Fruit fly (Drosophila melanogaster) whole organism, prepupa: Measurements from ENCODE around the gene S6kII.

ENCODE experiments used
- Blimp-1 ChIP-seq: fragments of 200-800 bp; sonication (Bioruptor generic); optimal IDR thresholded peaks from 3 replicates; lab custom pipeline; 2017; ENCODE audit warnings: missing biosample characterization, missing genetic modification characterization, mild to moderate bottlenecking, moderate library complexity, missing genetic modification reagents
- CG10669 ChIP-seq: fragments of 200-800 bp; sonication (Bioruptor generic); optimal IDR thresholded peaks from 3 replicates; lab custom pipeline; 2018; ENCODE audit warnings: missing biosample characterization, mild to moderate bottlenecking, missing genetic modification characterization, moderate library complexity
- CG11294 ChIP-seq: fragments of 200-800 bp; sonication (Bioruptor generic); IDR thresholded peaks from 2 replicates; pipeline ENCODE4 v1.3.6; 2022; ENCODE audit warnings: missing biosample characterization, missing genetic modification characterization
- CG11762 ChIP-seq: fragments of 200-800 bp; sonication (Bioruptor generic); optimal IDR thresholded peaks from 3 replicates; lab custom pipeline; 2016; ENCODE audit warnings: missing biosample characterization, missing genetic modification characterization; ENCODE audit not compliant: insufficient read depth
- CG15336 ChIP-seq: fragments of 200-800 bp; sonication (Bioruptor generic); IDR thresholded peaks from 2 replicates; pipeline ENCODE4 v1.3.6; 2022; ENCODE audit warnings: missing biosample characterization, missing genetic modification characterization
- CG1621 ChIP-seq: fragments of 200-800 bp; sonication (Bioruptor generic); optimal IDR thresholded peaks from 3 replicates; lab custom pipeline; 2018; ENCODE audit warnings: missing biosample characterization, mild to moderate bottlenecking, missing genetic modification characterization
- CG3919 ChIP-seq: fragments of 200-800 bp; sonication (Bioruptor generic); optimal IDR thresholded peaks from 3 replicates; lab custom pipeline; 2016; ENCODE audit warnings: missing biosample characterization, missing genetic modification characterization
- CG6792 ChIP-seq: fragments of 200-800 bp; sonication (Bioruptor generic); optimal IDR thresholded peaks from 3 replicates; lab custom pipeline; 2016; ENCODE audit warnings: missing biosample characterization, missing genetic modification characterization
- CG6808 ChIP-seq: fragments of 200-800 bp; sonication (Bioruptor generic); optimal IDR thresholded peaks from 3 replicates; lab custom pipeline; 2017; ENCODE audit warnings: missing biosample characterization, missing genetic modification characterization, mild to moderate bottlenecking, moderate library complexity, missing genetic modification reagents
- CG7368 ChIP-seq: fragments of 200-800 bp; sonication (Bioruptor generic); optimal IDR thresholded peaks from 3 replicates; lab custom pipeline; 2016; ENCODE audit warnings: missing biosample characterization, missing genetic modification characterization
- Eip78C ChIP-seq: fragments of 200-800 bp; sonication (Bioruptor generic); peaks from one replicate; lab custom pipeline; 2016; ENCODE audit warnings: missing biosample characterization, missing genetic modification characterization
- Ets21C ChIP-seq: fragments of 200-800 bp; sonication (Bioruptor generic); optimal IDR thresholded peaks from 3 replicates; lab custom pipeline; 2016; ENCODE audit warnings: missing biosample characterization, missing genetic modification characterization
- Gug ChIP-seq: fragments of 200-800 bp; sonication (Bioruptor generic); IDR thresholded peaks from 2 replicates; pipeline ENCODE4 v1.3.6; 2022; ENCODE audit warnings: missing biosample characterization, missing genetic modification characterization
- OdsH ChIP-seq: fragments of 200-800 bp; sonication (Bioruptor generic); optimal IDR thresholded peaks from 3 replicates; lab custom pipeline; 2016; ENCODE audit warnings: missing biosample characterization, missing genetic modification characterization
- Smox ChIP-seq: fragments of 200-800 bp; sonication (Bioruptor generic); optimal IDR thresholded peaks from 3 replicates; lab custom pipeline; 2016; ENCODE audit warnings: missing biosample characterization, missing genetic modification characterization
- Sox15 ChIP-seq: fragments of 200-800 bp; sonication (Bioruptor generic); optimal IDR thresholded peaks from 3 replicates; lab custom pipeline; 2016; ENCODE audit warnings: missing biosample characterization, missing genetic modification characterization
- achi ChIP-seq: fragments of 200-800 bp; sonication (Bioruptor generic); optimal IDR thresholded peaks from 3 replicates; lab custom pipeline; 2016; ENCODE audit warnings: missing biosample characterization, missing genetic modification characterization
- dsx ChIP-seq: fragments of 200-800 bp; optimal IDR thresholded peaks from 3 replicates; lab custom pipeline; 2019; ENCODE audit warnings: missing biosample characterization, mild to moderate bottlenecking, missing genetic modification characterization, moderate library complexity; ENCODE audit not compliant: poor library complexity, severe bottlenecking
- fd85E ChIP-seq: fragments of 200-800 bp; sonication (Bioruptor generic); optimal IDR thresholded peaks from 3 replicates; lab custom pipeline; 2016; ENCODE audit warnings: missing biosample characterization, missing genetic modification characterization
- lz ChIP-seq: fragments of 200-800 bp; sonication (Bioruptor generic); optimal IDR thresholded peaks from 3 replicates; lab custom pipeline; 2016; ENCODE audit warnings: missing biosample characterization, missing genetic modification characterization
- net ChIP-seq: fragments of 200-800 bp; sonication (Bioruptor generic); optimal IDR thresholded peaks from 3 replicates; lab custom pipeline; 2016; ENCODE audit warnings: missing biosample characterization, missing genetic modification characterization
- salr ChIP-seq, 2 experiments: fragments of 200-800 bp; sonication (Bioruptor generic); optimal IDR thresholded peaks; 3 replicates each; lab custom pipeline; 2016 to 2018; ENCODE audit warnings: missing biosample characterization in 2 of 2, missing genetic modification characterization in 2 of 2, mild to moderate bottlenecking in 1 of 2
- spab ChIP-seq: fragments of 200-800 bp; sonication (Bioruptor generic); optimal IDR thresholded peaks from 2 replicates; lab custom pipeline; 2017; ENCODE audit warnings: missing biosample characterization, mild to moderate bottlenecking, missing genetic modification characterization, missing genetic modification reagents
- ss ChIP-seq, 2 experiments: fragments of 200-800 bp; sonication (Bioruptor generic); optimal IDR thresholded peaks; 2 replicates in 1 of 2; 3 replicates in 1 of 2; lab custom pipeline; 2017 to 2018; ENCODE audit warnings: mild to moderate bottlenecking in 2 of 2, missing biosample characterization in 2 of 2, missing genetic modification characterization in 2 of 2, moderate library complexity in 1 of 2
- topi ChIP-seq: fragments of 200-800 bp; sonication (Bioruptor generic); optimal IDR thresholded peaks from 3 replicates; lab custom pipeline; 2016; ENCODE audit warnings: missing biosample characterization, missing genetic modification characterization
- vri ChIP-seq: fragments of 200-800 bp; sonication (Bioruptor generic); optimal IDR thresholded peaks from 3 replicates; lab custom pipeline; 2016; ENCODE audit warnings: missing biosample characterization, mild to moderate bottlenecking, missing genetic modification characterization

Gene S6kII

dm6 chrX:22574362-22574761 lies 44.6 kb downstream of the S6kII start:
- TF ChIP-seq CG3919 (GFP tag; lab: Kevin White, UChicago) (no peak), Gug (GFP tag; lab: Robert Waterston, UW) (no peak), fd85E (GFP tag; lab: Kevin White, UChicago) (no peak), spab (GFP tag; lab: Kevin White, UChicago) (no peak), CG10669 (no peak), Sox15 (no peak), lz (GFP tag; lab: Kevin White, UChicago) (no peak), topi (GFP tag; lab: Kevin White, UChicago) (no peak), Smox (no peak), Eip78C (GFP tag; lab: Kevin White, UChicago) (no peak), CG1621 (tag; lab: Kevin White, UChicago) (no peak), CG11762 (no peak), CG6792 (GFP tag; lab: Kevin White, UChicago) (no peak), CG11294 (no peak), CG6808 (GFP tag; lab: Kevin White, UChicago) (no peak), vri (no peak), OdsH (no peak)

- TF ChIP-seq net (GFP tag; lab: Kevin White, UChicago) (no peak), achi (GFP tag; lab: Kevin White, UChicago) (no peak), salr (GFP tag; optimal IDR thresholded peaks at IDR 0.05; lab: Kevin White, UChicago) (no peak), Blimp-1 (GFP tag; lab: Kevin White, UChicago) (no peak), dsx (GFP tag; lab: Kevin White, UChicago) (no peak), CG7368 (no peak)
These were observed 45.3 kb downstream of the S6kII start for dm6 chrX:22575082-22575481.

dm6 chrX:22582909-22583308 lies 53.1 kb downstream of the S6kII start:
- no peak for TF ChIP-seq CG15336 (GFP tag; lab: Robert Waterston, UW)
- TF ChIP-seq salr (GFP tag; optimal IDR thresholded peaks at IDR 0.05; lab: Kevin White, UChicago) = no peak
- no peak for TF ChIP-seq Ets21C
- TF ChIP-seq ss (GFP tag; optimal IDR thresholded peaks at IDR 0.05; lab: Kevin White, UChicago) = no peak
- TF ChIP-seq spab (GFP tag; lab: Kevin White, UChicago) = no peak
